Worm (Caenorhabditis elegans) whole organism, L1 larva: ENCODE data around the gene ceh-74.

ENCODE experiments used
- ama-1 ChIP-seq: fragments of 150-350 bp; optimal IDR thresholded peaks from 2 replicates; lab custom pipeline; 2014
- lin-15B ChIP-seq: fragments of 150-350 bp; sonication (generic microtip); optimal IDR thresholded peaks from 3 replicates; lab custom pipeline; 2014; ENCODE audit warnings: missing biosample characterization, missing genetic modification characterization
- unc-62 ChIP-seq: fragments of 150-350 bp; optimal IDR thresholded peaks from 2 replicates; lab custom pipeline; 2014; ENCODE audit warnings: missing biosample characterization, missing genetic modification reagents, missing genetic modification characterization

DNA sequence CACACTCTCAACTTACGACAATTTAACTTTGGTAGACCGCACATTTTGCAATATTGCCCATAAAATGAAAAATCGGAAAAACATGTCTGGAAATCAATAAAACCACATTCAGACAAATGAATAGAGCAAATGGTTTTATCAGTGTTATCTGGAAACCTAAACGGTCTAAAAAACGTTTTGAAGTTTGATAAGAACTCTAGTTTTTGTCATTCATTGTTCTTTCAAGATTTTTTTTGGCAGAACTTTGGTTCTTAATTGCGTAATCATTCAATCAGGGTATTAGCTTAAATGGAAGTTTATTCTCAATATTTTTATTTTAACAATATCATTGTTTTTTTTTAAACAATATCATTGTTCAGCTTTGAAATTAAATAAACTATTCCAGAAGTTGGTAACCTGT is 2.7 kb upstream of the ceh-74 start, which contains the start of gene cest-2.2:
- no peak for TF ChIP-seq lin-15B (tag; lab: Kevin White, UChicago)
- TF ChIP-seq unc-62 (GFP tag; lab: Kevin White, UChicago): no peak
- TF ChIP-seq ama-1: no peak
